Worm (Caenorhabditis elegans): Measurements from ENCODE around the gene srbc-12.
"Not testable (repeated sequence)": the region's sequence is repeated elsewhere in the genome, so short reads cannot be mapped to it uniquely, and the experiment has no call there.

DNA sequence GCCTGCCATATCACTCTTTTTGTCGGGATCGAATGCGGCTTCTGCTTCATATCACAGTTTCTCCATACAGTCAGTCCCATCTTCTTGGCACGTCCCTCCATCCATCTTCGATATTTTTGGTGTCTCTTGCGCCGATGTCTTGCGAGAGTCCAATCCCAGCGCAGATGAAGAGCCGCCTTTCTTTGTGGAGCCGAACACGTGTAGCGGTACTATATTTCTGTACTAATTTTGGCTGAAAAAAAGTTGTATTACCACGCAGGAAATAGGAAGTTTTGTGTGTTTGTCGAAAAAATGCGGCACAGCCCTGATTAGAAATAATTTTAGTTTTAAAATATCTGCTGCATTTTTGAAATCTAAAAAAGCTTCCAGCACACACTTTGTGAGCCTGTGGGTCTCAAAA is 6.5 kb upstream of the srbc-12 start, which contains the start of gene K09C6.8:
- TF ChIP-seq ama-1 (optimal IDR thresholded peaks at IDR 0.05); che-1 (tag; optimal IDR thresholded peaks at IDR 0.05); elt-2 (tag; optimal IDR thresholded peaks at IDR 0.05); C08G9.2 (tag; optimal IDR thresholded peaks at IDR 0.05); pax-1 (tag; optimal IDR thresholded peaks at IDR 0.05); npax-4 (tag; optimal IDR thresholded peaks at IDR 0.05); ets-4 (tag; optimal IDR thresholded peaks at IDR 0.05); ceh-19 (GFP tag; optimal IDR thresholded peaks at IDR 0.05): not testable (repeated sequence)

Measured in whole organism, late embryonic.